Fruit fly (Drosophila melanogaster): ENCODE data around the gene Patr-1.

The Patr-1 gene

dm6 chr3R:17054528-17054927 is 11.2 kb downstream of the Patr-1 start:
- TF ChIP-seq CG32264 (GFP tag; optimal IDR thresholded peaks at IDR 0.05): no peak
- TF ChIP-seq brk (GFP tag; optimal IDR thresholded peaks at IDR 0.05): no peak
- no peak for TF ChIP-seq fru (GFP tag; optimal IDR thresholded peaks at IDR 0.05)
- no peak for TF ChIP-seq CrebA (GFP tag; optimal IDR thresholded peaks at IDR 0.05; ENCODE audit: borderline replicate concordance)
- TF ChIP-seq dl (GFP tag; optimal IDR thresholded peaks at IDR 0.05; ENCODE audit: insufficient read depth in 1 of 2, partially characterized antibody in 2 of 2): no peak
- TF ChIP-seq rgr (GFP tag; optimal IDR thresholded peaks at IDR 0.05): no peak
- no peak for TF ChIP-seq foxo (GFP tag; optimal IDR thresholded peaks at IDR 0.05)
- TF ChIP-seq Sp1 (GFP tag; optimal IDR thresholded peaks at IDR 0.05): no peak
- no peak for TF ChIP-seq Hr83 (GFP tag; optimal IDR thresholded peaks at IDR 0.05; ENCODE audit: poor library complexity, severe bottlenecking)
- no peak for TF ChIP-seq sage (GFP tag; optimal IDR thresholded peaks at IDR 0.05)

dm6 chr3R:17056183-17056904 is 13.0 kb downstream of the Patr-1 start:
- peak; percentile 50 for TF ChIP-seq CrebA (GFP tag; optimal IDR thresholded peaks at IDR 0.05; ENCODE audit: borderline replicate concordance)
- no peak for TF ChIP-seq sv (GFP tag; optimal IDR thresholded peaks at IDR 0.05)
- peak; percentile 60 for TF ChIP-seq Abd-B (GFP tag; optimal IDR thresholded peaks at IDR 0.05)
- peak; percentile 76 for TF ChIP-seq Rel (GFP tag; optimal IDR thresholded peaks at IDR 0.05)
- TF ChIP-seq Rel (tag; optimal IDR thresholded peaks at IDR 0.05): peak; percentile 23
- no peak for TF ChIP-seq CG9705 (GFP tag; optimal IDR thresholded peaks at IDR 0.05)
- no peak for TF ChIP-seq Dfd (GFP tag; optimal IDR thresholded peaks at IDR 0.05)
- TF ChIP-seq sage (GFP tag; optimal IDR thresholded peaks at IDR 0.05): no peak
- peak; percentile 48 for TF ChIP-seq Sp1 (GFP tag; optimal IDR thresholded peaks at IDR 0.05)
- peak; percentile 45 for TF ChIP-seq OdsH (GFP tag; optimal IDR thresholded peaks at IDR 0.05)
- peak; percentile 78 for TF ChIP-seq Vsx2 (GFP tag; optimal IDR thresholded peaks at IDR 0.05; ENCODE audit: partially characterized antibody)
- TF ChIP-seq Hnf4 (GFP tag; optimal IDR thresholded peaks at IDR 0.05): no peak
- TF ChIP-seq lola (GFP tag; optimal IDR thresholded peaks at IDR 0.05): no peak
- TF ChIP-seq dmrt93B (GFP tag; optimal IDR thresholded peaks at IDR 0.05): no peak
- no peak for TF ChIP-seq tai (GFP tag; optimal IDR thresholded peaks at IDR 0.05)
- peak; percentile 26 to 31 for TF ChIP-seq dl (GFP tag; optimal IDR thresholded peaks at IDR 0.05; ENCODE audit: insufficient read depth in 1 of 2, partially characterized antibody in 2 of 2)
- TF ChIP-seq foxo (GFP tag; optimal IDR thresholded peaks at IDR 0.05): peak; percentile 2 to 25
- TF ChIP-seq brk (GFP tag; optimal IDR thresholded peaks at IDR 0.05): peak; percentile 94
- TF ChIP-seq Dif (GFP tag; optimal IDR thresholded peaks at IDR 0.05; ENCODE audit: partially characterized antibody): peak; percentile 64
- no peak for TF ChIP-seq HLH106 (tag; optimal IDR thresholded peaks at IDR 0.05)
- no peak for TF ChIP-seq Mio (GFP tag; optimal IDR thresholded peaks at IDR 0.05)
- no peak for TF ChIP-seq CG32264 (GFP tag; optimal IDR thresholded peaks at IDR 0.05)
- TF ChIP-seq GATAd (GFP tag; optimal IDR thresholded peaks at IDR 0.05): no peak
- TF ChIP-seq br (GFP tag; optimal IDR thresholded peaks at IDR 0.05): peak; percentile 33
- no peak for TF ChIP-seq pan (optimal IDR thresholded peaks at IDR 0.05)
- TF ChIP-seq woc (GFP tag; optimal IDR thresholded peaks at IDR 0.05): no peak
- TF ChIP-seq usp (GFP tag; optimal IDR thresholded peaks at IDR 0.05): no peak
- peak; percentile 8 for TF ChIP-seq Jra (GFP tag; optimal IDR thresholded peaks at IDR 0.05)
- peak; percentile 71 for TF ChIP-seq h (GFP tag; optimal IDR thresholded peaks at IDR 0.05)
- no peak for TF ChIP-seq ey (GFP tag; optimal IDR thresholded peaks at IDR 0.05)
- no peak for TF ChIP-seq Myc (optimal IDR thresholded peaks at IDR 0.05)
- peak; percentile 84 for TF ChIP-seq N (GFP tag; optimal IDR thresholded peaks at IDR 0.05)
- TF ChIP-seq Hr78 (GFP tag; optimal IDR thresholded peaks at IDR 0.05): no peak
- no peak for TF ChIP-seq dsf (GFP tag; optimal IDR thresholded peaks at IDR 0.05; ENCODE audit: borderline replicate concordance)
- TF ChIP-seq psq (GFP tag; optimal IDR thresholded peaks at IDR 0.05): peak; percentile 56
- TF ChIP-seq jim (GFP tag; optimal IDR thresholded peaks at IDR 0.05): peak; percentile 82
- peak; percentile 27 for TF ChIP-seq rgr (GFP tag; optimal IDR thresholded peaks at IDR 0.05)
- TF ChIP-seq fru (GFP tag; optimal IDR thresholded peaks at IDR 0.05): peak; percentile 62
- TF ChIP-seq Hr83 (GFP tag; optimal IDR thresholded peaks at IDR 0.05; ENCODE audit: poor library complexity, severe bottlenecking): peak; percentile 52

Data from whole organism, wandering third instar larva.